Fruit fly (Drosophila melanogaster) whole organism, embryonic: ENCODE data around the gene ATPsynB.

Source experiments
- Aef1 ChIP-seq: fragments of 200-800 bp; sonication (Bioruptor generic); IDR thresholded peaks from 3 replicates; pipeline ENCODE4 v1.3.6; 2022; ENCODE audit warnings: missing biosample characterization, missing genetic modification characterization
- CG10543 ChIP-seq: fragments of 200-800 bp; sonication (Bioruptor generic); optimal IDR thresholded peaks from 3 replicates; lab custom pipeline; 2017; ENCODE audit warnings: missing biosample characterization, mild to moderate bottlenecking, missing genetic modification characterization, moderate library complexity
- CG12219 ChIP-seq: fragments of 200-800 bp; sonication (Bioruptor generic); optimal IDR thresholded peaks from 3 replicates; lab custom pipeline; 2018; ENCODE audit warnings: missing biosample characterization, mild to moderate bottlenecking, missing genetic modification characterization
- CG12299 ChIP-seq: fragments of 200-800 bp; sonication (Bioruptor generic); optimal IDR thresholded peaks from 2 replicates; lab custom pipeline; 2018; ENCODE audit warnings: missing biosample characterization, mild to moderate bottlenecking, missing genetic modification characterization
- CG12769 ChIP-seq: fragments of 200-800 bp; sonication (Bioruptor generic); optimal IDR thresholded peaks from 2 replicates; lab custom pipeline; 2019; ENCODE audit warnings: missing biosample characterization, mild to moderate bottlenecking, missing genetic modification characterization, moderate library complexity
- CG13894 ChIP-seq: fragments of 200-800 bp; sonication (Bioruptor generic); optimal IDR thresholded peaks from 3 replicates; lab custom pipeline; 2018; ENCODE audit warnings: missing biosample characterization, mild to moderate bottlenecking, missing genetic modification characterization, moderate library complexity
- CG14667 ChIP-seq: fragments of 200-800 bp; sonication (Bioruptor generic); IDR thresholded peaks from 2 replicates; pipeline ENCODE4 v1.3.6; 2022; ENCODE audit warnings: missing biosample characterization, missing genetic modification characterization
- CG17328 ChIP-seq: fragments of 200-800 bp; sonication (Bioruptor generic); IDR thresholded peaks from 2 replicates; pipeline ENCODE4 v1.3.6; 2022; ENCODE audit warnings: missing biosample characterization, missing genetic modification characterization
- CG17568 ChIP-seq: fragments of 200-800 bp; sonication (Bioruptor generic); optimal IDR thresholded peaks from 2 replicates; lab custom pipeline; 2018; ENCODE audit warnings: missing biosample characterization, mild to moderate bottlenecking, missing genetic modification characterization, moderate library complexity
- CG18011 ChIP-seq: fragments of 200-800 bp; sonication (Bioruptor generic); optimal IDR thresholded peaks from 2 replicates; lab custom pipeline; 2017; ENCODE audit warnings: missing biosample characterization, missing genetic modification characterization, mild to moderate bottlenecking, moderate library complexity, missing genotype
- CG18262 ChIP-seq: fragments of 200-800 bp; optimal IDR thresholded peaks from 3 replicates; lab custom pipeline; 2019; ENCODE audit warnings: missing biosample characterization, mild to moderate bottlenecking, missing genetic modification characterization, moderate library complexity
- CG1832 ChIP-seq: fragments of 200-800 bp; sonication (Bioruptor generic); optimal IDR thresholded peaks from 2 replicates; lab custom pipeline; 2017; ENCODE audit warnings: missing biosample characterization, mild to moderate bottlenecking, missing genetic modification characterization, inconsistent platforms
- CG2712 ChIP-seq: fragments of 200-800 bp; optimal IDR thresholded peaks from 3 replicates; lab custom pipeline; 2019; ENCODE audit warnings: missing biosample characterization, mild to moderate bottlenecking, missing genetic modification characterization, moderate library complexity
- CG3726 ChIP-seq: fragments of 200-800 bp; sonication (Bioruptor generic); IDR thresholded peaks from 3 replicates; pipeline ENCODE4, ENCODE4 v1.3.6; 2022; ENCODE audit warnings: missing biosample characterization, missing genetic modification characterization
- CG4360 ChIP-seq: fragments of 200-800 bp; sonication (Bioruptor generic); IDR thresholded peaks from 2 replicates; pipeline ENCODE4 v1.3.6; 2022; ENCODE audit warnings: missing biosample characterization, missing genetic modification characterization
- Dbx ChIP-seq: fragments of 200-800 bp; sonication (Bioruptor generic); IDR thresholded peaks from 3 replicates; pipeline ENCODE4 v1.3.6; 2022; ENCODE audit warnings: missing biosample characterization, missing genetic modification characterization
- Dfd ChIP-seq, 2 experiments: fragments of >200 bp; optimal IDR thresholded peaks; 2 replicates each; lab custom pipeline; 2017; ENCODE audit warnings: missing biosample characterization in 2 of 2, missing genetic modification characterization in 2 of 2
- Drgx ChIP-seq: fragments of 200-800 bp; sonication (Bioruptor generic); IDR thresholded peaks from 2 replicates; pipeline ENCODE4 v1.3.6; 2022; ENCODE audit warnings: missing biosample characterization, missing genetic modification characterization
- Eip74EF ChIP-seq, 2 experiments: fragments of 200-800 bp in 1 of 2; fragments of >200 bp in 1 of 2; sonication (Bioruptor generic) in 1 of 2; optimal IDR thresholded peaks; 2 replicates each; lab custom pipeline; 2017 to 2019; ENCODE audit warnings: missing biosample characterization in 2 of 2, missing genetic modification characterization in 2 of 2, mild to moderate bottlenecking in 1 of 2, moderate library complexity in 1 of 2
- Gug ChIP-seq: fragments of 200-800 bp; sonication (Bioruptor generic); IDR thresholded peaks from 4 replicates; pipeline ENCODE4 v1.3.6; 2022; ENCODE audit warnings: missing biosample characterization, missing genetic modification characterization
- HmgD ChIP-seq: fragments of 200-800 bp; sonication (Bioruptor generic); optimal IDR thresholded peaks from 3 replicates; lab custom pipeline; 2016; ENCODE audit warnings: missing biosample characterization, missing genetic modification characterization
- Hmx ChIP-seq: fragments of 200-800 bp; sonication (Bioruptor generic); optimal IDR thresholded peaks from 2 replicates; lab custom pipeline; 2016; ENCODE audit warnings: missing biosample characterization, missing genetic modification characterization
- Mad ChIP-seq: fragments of 200-800 bp; sonication (Bioruptor generic); optimal IDR thresholded peaks from 2 replicates; lab custom pipeline; 2016; ENCODE audit warnings: missing biosample characterization, missing genetic modification characterization
- Pdp1 ChIP-seq, 2 experiments: fragments of 200-800 bp; sonication (Bioruptor generic); optimal IDR thresholded peaks; 3 replicates each; lab custom pipeline; 2016; ENCODE audit warnings: missing biosample characterization in 2 of 2, missing genetic modification characterization in 2 of 2, mild to moderate bottlenecking in 1 of 2, moderate library complexity in 1 of 2
- Sox102F ChIP-seq: fragments of 200-800 bp; sonication (Bioruptor generic); optimal IDR thresholded peaks from 2 replicates; lab custom pipeline; 2018; ENCODE audit warnings: missing biosample characterization, mild to moderate bottlenecking, missing genetic modification characterization, moderate library complexity
- Vsx1 ChIP-seq: fragments of 200-800 bp; sonication (Bioruptor generic); optimal IDR thresholded peaks from 2 replicates; lab custom pipeline; 2017; ENCODE audit warnings: missing biosample characterization, mild to moderate bottlenecking, missing genetic modification characterization, missing genetic modification reagents
- aop ChIP-seq: fragments of 200-800 bp; sonication (Bioruptor generic); IDR thresholded peaks from 2 replicates; pipeline ENCODE4 v1.3.6; 2022; ENCODE audit warnings: missing biosample characterization, missing genetic modification characterization
- az2 ChIP-seq: fragments of 200-800 bp; sonication (Bioruptor generic); optimal IDR thresholded peaks from 3 replicates; lab custom pipeline; 2016; ENCODE audit warnings: missing biosample characterization, missing genetic modification characterization
- cg ChIP-seq: fragments of 200-800 bp; sonication (Bioruptor generic); optimal IDR thresholded peaks from 3 replicates; lab custom pipeline; 2019; ENCODE audit warnings: missing biosample characterization, mild to moderate bottlenecking, missing genetic modification characterization, moderate library complexity
- ci ChIP-seq: fragments of 200-800 bp; sonication (Bioruptor generic); IDR thresholded peaks from 3 replicates; pipeline ENCODE4 v1.3.6; 2022; ENCODE audit warnings: missing biosample characterization, missing genetic modification characterization
- crp ChIP-seq, 2 experiments: fragments of 200-800 bp; sonication (Bioruptor generic); optimal IDR thresholded peaks; 2 replicates in 1 of 2; 3 replicates in 1 of 2; lab custom pipeline; 2017; ENCODE audit warnings: missing biosample characterization in 2 of 2, missing genetic modification characterization in 2 of 2, mild to moderate bottlenecking in 1 of 2, moderate library complexity in 1 of 2
- dmrt11E ChIP-seq: fragments of 200-800 bp; sonication (Bioruptor generic); optimal IDR thresholded peaks from 3 replicates; lab custom pipeline; 2018; ENCODE audit warnings: missing biosample characterization, mild to moderate bottlenecking, missing genetic modification characterization, moderate library complexity
- dmrt99B ChIP-seq: fragments of 200-800 bp; sonication (Bioruptor generic); optimal IDR thresholded peaks from 2 replicates; lab custom pipeline; 2018; ENCODE audit warnings: missing biosample characterization, mild to moderate bottlenecking, missing genetic modification characterization, moderate library complexity
- eve ChIP-seq, 2 experiments: fragments of >200 bp; optimal IDR thresholded peaks; 2 replicates each; lab custom pipeline; 2017; ENCODE audit warnings: missing biosample characterization in 2 of 2, missing genetic modification characterization in 2 of 2
- gce ChIP-seq: fragments of 200-800 bp; sonication (Bioruptor generic); IDR thresholded peaks from 3 replicates; pipeline ENCODE4 v1.3.6; 2022; ENCODE audit warnings: missing biosample characterization, missing genetic modification characterization
- gsb-n ChIP-seq: fragments of 200-800 bp; sonication (Bioruptor generic); optimal IDR thresholded peaks from 3 replicates; lab custom pipeline; 2018; ENCODE audit warnings: missing biosample characterization, mild to moderate bottlenecking, missing genetic modification characterization
- h ChIP-seq: fragments of >200 bp; optimal IDR thresholded peaks from 2 replicates; lab custom pipeline; 2017
- hbn ChIP-seq: fragments of 200-800 bp; sonication (Bioruptor generic); IDR thresholded peaks from 2 replicates; pipeline ENCODE4 v1.3.6; 2022; ENCODE audit warnings: missing biosample characterization, missing genetic modification characterization; ENCODE audit not compliant: partially characterized antibody
- hth ChIP-seq: fragments of >200 bp; optimal IDR thresholded peaks from 2 replicates; lab custom pipeline; 2017; ENCODE audit warnings: inconsistent platforms
- ind ChIP-seq: fragments of 200-800 bp; sonication (Bioruptor generic); optimal IDR thresholded peaks from 3 replicates; lab custom pipeline; 2016; ENCODE audit warnings: missing biosample characterization, missing genetic modification characterization
- insv ChIP-seq, 2 experiments: fragments of 200-800 bp; sonication (Bioruptor generic); optimal IDR thresholded peaks; 3 replicates each; lab custom pipeline; 2016 to 2018; ENCODE audit warnings: missing biosample characterization in 2 of 2, missing genetic modification characterization in 2 of 2
- ken ChIP-seq: fragments of 200-800 bp; sonication (Bioruptor generic); IDR thresholded peaks from 3 replicates; pipeline ENCODE4 v1.3.6; 2022; ENCODE audit warnings: missing biosample characterization, missing genetic modification characterization
- mld ChIP-seq: fragments of 200-800 bp; sonication (Bioruptor generic); IDR thresholded peaks from 3 replicates; pipeline ENCODE4 v1.3.6; 2022; ENCODE audit warnings: missing biosample characterization, missing genetic modification characterization; ENCODE audit not compliant: partially characterized antibody
- nmo ChIP-seq: fragments of 200-800 bp; sonication (Bioruptor generic); optimal IDR thresholded peaks from 2 replicates; lab custom pipeline; 2018; ENCODE audit warnings: missing biosample characterization, mild to moderate bottlenecking, missing genetic modification characterization, moderate library complexity
- peb ChIP-seq: fragments of 200-800 bp; sonication (Bioruptor generic); IDR thresholded peaks from 2 replicates; pipeline ENCODE4 v1.3.6; 2022; ENCODE audit warnings: missing biosample characterization, missing genetic modification characterization
- sim ChIP-seq: fragments of 200-800 bp; sonication (Bioruptor generic); IDR thresholded peaks from 2 replicates; pipeline ENCODE4 v1.3.6; 2022; ENCODE audit warnings: missing biosample characterization, missing genetic modification characterization
- sr ChIP-seq: fragments of 200-800 bp; sonication (Bioruptor generic); IDR thresholded peaks from 3 replicates; pipeline ENCODE4 v1.3.6; 2022; ENCODE audit warnings: missing biosample characterization, missing genetic modification characterization
- ttk ChIP-seq: fragments of 200-800 bp; sonication (Bioruptor generic); IDR thresholded peaks from 2 replicates; pipeline ENCODE4 v2.1.2; 2022; ENCODE audit warnings: missing biosample characterization, missing genetic modification characterization
- vvl ChIP-seq: fragments of 200-800 bp; sonication (Bioruptor generic); IDR thresholded peaks from 2 replicates; pipeline ENCODE4 v1.3.6; 2022; ENCODE audit warnings: missing biosample characterization, missing genetic modification characterization

Gene ATPsynB

DNA sequence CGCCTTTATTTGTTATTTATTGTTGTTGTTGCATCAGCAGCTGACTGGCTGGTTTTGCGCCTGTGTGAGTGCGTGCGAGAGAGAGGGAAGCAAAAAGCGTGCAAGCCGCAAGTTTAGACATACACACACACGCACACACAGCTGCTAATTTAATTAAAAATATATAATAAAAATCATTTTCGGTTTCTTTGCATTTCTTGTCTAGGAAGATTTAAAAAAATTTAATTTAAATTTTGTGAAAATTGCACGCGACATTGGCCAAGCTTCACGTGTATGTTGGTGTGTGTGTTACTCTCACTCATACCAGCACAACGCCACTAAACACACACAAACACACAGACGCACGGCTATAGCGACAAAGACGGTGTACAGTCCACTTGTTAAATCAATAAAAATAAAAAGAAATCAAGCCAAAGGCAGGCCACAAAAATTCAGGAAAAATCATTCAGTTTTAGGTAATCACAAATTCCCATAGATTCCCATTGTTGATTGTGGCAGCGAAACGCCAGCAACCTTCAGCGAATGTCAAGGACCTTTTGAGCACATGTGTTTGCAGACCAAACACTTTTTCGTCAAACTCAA lies 36.2 kb upstream of the ATPsynB start (continued):
- TF ChIP-seq Dbx (GFP tag; lab: Robert Waterston, UW) (0 out of 3 replicates have a peak, but pooled peaks have one; percentile 6), CG3726 (GFP tag; lab: Robert Waterston, UW) (0 out of 3 replicates have a peak, but pooled peaks have one; percentile 39), CG12299 (tag; lab: Kevin White, UChicago) (no peak), sr (GFP tag; lab: Robert Waterston, UW) (no peak), CG17568 (peak; percentile 10), eve (GFP tag; optimal IDR thresholded peaks at IDR 0.05; lab: Kevin White, UChicago) (peak in 1 of 2 experiments; percentile 30), Sox102F (GFP tag; lab: Kevin White, UChicago) (peak; percentile 48), Mad (no peak), hth (lab: Kevin White, UChicago) (no peak), ttk (0 out of 2 replicates have a peak, but pooled peaks have one; percentile 21), CG18011 (no peak), CG12769 (tag; lab: Kevin White, UChicago) (no peak), CG10543 (GFP tag; lab: Kevin White, UChicago) (no peak), ci (peak; percentile 63; the same call in 1 of the 3 replicates), CG14667 (0 out of 2 replicates have a peak, but pooled peaks have one; percentile 8), vvl (GFP tag; lab: Robert Waterston, UW) (peak; percentile 24; the same call in 1 of the 2 replicates), mld (GFP tag; lab: Robert Waterston, UW) (0 out of 3 replicates have a peak, but pooled peaks have one; percentile 12), Vsx1 (peak; percentile 53), Aef1 (GFP tag; lab: Robert Waterston, UW) (peak; percentile 22; the same call in 2 of the 3 replicates), ken (GFP tag; lab: Robert Waterston, UW) (0 out of 3 replicates have a peak, but pooled peaks have one; percentile 44), CG2712 (tag; lab: Kevin White, UChicago) (peak; percentile 7), sim (GFP tag; lab: Robert Waterston, UW) (0 out of 2 replicates have a peak, but pooled peaks have one; percentile 41), CG13894 (tag; lab: Kevin White, UChicago) (no peak), peb (GFP tag; lab: Robert Waterston, UW) (0 out of 2 replicates have a peak, but pooled peaks have one; percentile 26), cg (GFP tag; lab: Kevin White, UChicago) (peak; percentile 76), dmrt99B (tag; lab: Kevin White, UChicago) (no peak)

dm6 chr3L:9694169-9694866 lies 35.5 kb upstream of the ATPsynB start:
- TF ChIP-seq aop (GFP tag; lab: Robert Waterston, UW) (no peak), Drgx (GFP tag; lab: Robert Waterston, UW) (peak; percentile 37; the same call in 1 of the 2 replicates), Dfd (GFP tag; optimal IDR thresholded peaks at IDR 0.05; lab: Kevin White, UChicago) (no peak), CG18262 (tag; lab: Kevin White, UChicago) (no peak), dmrt11E (tag; lab: Kevin White, UChicago) (no peak), hbn (peak; percentile 22; the same call in 1 of the 2 replicates), Gug (GFP tag; lab: Robert Waterston, UW) (no peak), Pdp1 (GFP tag; optimal IDR thresholded peaks at IDR 0.05; lab: Kevin White, UChicago) (no peak), h (lab: Kevin White, UChicago) (no peak), insv (GFP tag; optimal IDR thresholded peaks at IDR 0.05; lab: Kevin White, UChicago) (no peak), ind (GFP tag; lab: Kevin White, UChicago) (no peak), gsb-n (tag; lab: Kevin White, UChicago) (no peak), CG18011 (no peak), CG1832 (no peak), az2 (GFP tag; lab: Kevin White, UChicago) (no peak), Hmx (GFP tag; lab: Kevin White, UChicago) (no peak), Eip74EF (GFP tag; optimal IDR thresholded peaks at IDR 0.05; lab: Kevin White, UChicago) (no peak), CG12219 (GFP tag; lab: Kevin White, UChicago) (no peak), CG4360 (GFP tag; lab: Robert Waterston, UW) (no peak), nmo (GFP tag; lab: Kevin White, UChicago) (no peak), crp (GFP tag; optimal IDR thresholded peaks at IDR 0.05; lab: Kevin White, UChicago) (no peak), CG17328 (no peak), HmgD (GFP tag; lab: Kevin White, UChicago) (no peak), gce (no peak)
